Fruit fly (Drosophila melanogaster): ENCODE measurements around the gene Jwa.

Jwa gene

DNA sequence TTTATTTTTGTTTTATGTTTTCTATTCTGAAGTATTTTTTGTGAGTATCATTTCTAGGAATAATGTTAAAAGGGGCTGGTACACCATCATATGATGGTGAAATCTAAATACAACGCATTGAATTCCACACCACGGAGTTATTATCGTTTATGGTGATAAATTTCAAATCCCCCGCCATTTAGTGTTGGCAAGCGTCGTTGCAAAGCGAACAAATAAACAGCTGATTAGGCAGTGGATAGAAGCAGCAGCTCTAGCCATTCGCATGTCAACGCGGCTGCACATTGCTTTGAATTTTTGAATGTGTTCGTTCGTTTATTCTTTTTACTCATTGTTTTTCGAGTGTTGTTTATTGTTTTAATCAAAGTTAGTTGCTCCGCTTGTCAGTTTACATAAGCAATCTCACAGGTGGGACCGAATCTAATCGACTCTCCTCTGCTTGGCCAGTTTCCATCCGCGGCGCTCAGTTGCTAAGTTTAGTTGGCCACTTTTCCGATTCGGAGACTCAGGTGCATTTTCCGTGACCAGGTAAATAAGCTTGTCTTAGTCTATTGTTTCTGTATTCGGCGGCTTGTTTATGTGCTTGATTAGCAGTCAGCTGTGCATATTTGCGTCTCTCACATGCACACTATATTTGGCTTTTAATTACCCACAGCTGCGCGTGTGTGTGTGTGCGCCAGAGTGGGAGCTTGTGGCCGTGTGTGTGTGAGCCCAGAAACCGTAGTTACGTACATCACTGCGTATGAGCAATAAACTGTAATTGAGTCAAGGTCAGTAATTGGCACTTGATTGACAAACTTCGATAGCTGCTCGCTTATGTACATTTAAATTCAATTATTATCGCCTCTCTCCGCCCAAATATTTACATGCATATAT lies 28.3 kb downstream of the Jwa start, which contains the start of the genes Mst36Fa and CG31751 (continued):
- peak; percentile 29 for TF ChIP-seq Sry-δ (GFP tag; optimal IDR thresholded peaks at IDR 0.05)
- TF ChIP-seq Hr51 (GFP tag; optimal IDR thresholded peaks at IDR 0.05) = peak; percentile 43 to 75
- peak; percentile 86 for TF ChIP-seq Meics (GFP tag; optimal IDR thresholded peaks at IDR 0.05)
- peak; percentile 19 for TF ChIP-seq CG9437 (GFP tag; optimal IDR thresholded peaks at IDR 0.05)
- peak; percentile 94 for TF ChIP-seq Med (GFP tag)
- no peak for TF ChIP-seq D (optimal IDR thresholded peaks at IDR 0.05)
- TF ChIP-seq D (GFP tag; optimal IDR thresholded peaks at IDR 0.05) = peak; percentile 83
- no peak for TF ChIP-seq H2.0 (GFP tag; IDR thresholded peaks at IDR 0.05)
- peak in 1 of 2 experiments; percentile 66 for TF ChIP-seq insv (GFP tag; optimal IDR thresholded peaks at IDR 0.05)
- TF ChIP-seq bbx (GFP tag; IDR thresholded peaks at IDR 0.05; ENCODE audit: partially characterized antibody) = no peak
- TF ChIP-seq CG4360 (GFP tag; IDR thresholded peaks at IDR 0.05) = peak; percentile 59
- TF ChIP-seq Chrac-16 (GFP tag; optimal IDR thresholded peaks at IDR 0.05) = no peak
- TF ChIP-seq CG1529 (GFP tag; optimal IDR thresholded peaks at IDR 0.05) = peak; percentile 82
- peak; percentile 87 for TF ChIP-seq CG1233 (GFP tag; optimal IDR thresholded peaks at IDR 0.05)
- TF ChIP-seq CG14050 (GFP tag; IDR thresholded peaks at IDR 0.05) = peak; percentile 33; the same call in 1 of the 3 replicates
- no peak for TF ChIP-seq Dfd (GFP tag; optimal IDR thresholded peaks at IDR 0.05)
- peak; percentile 29 for TF ChIP-seq D19B (GFP tag; optimal IDR thresholded peaks at IDR 0.05)
- TF ChIP-seq CG6683 (GFP tag; optimal IDR thresholded peaks at IDR 0.05) = peak; percentile 84
- peak; percentile 89 for TF ChIP-seq CG12769 (tag; optimal IDR thresholded peaks at IDR 0.05)
- peak; percentile 42; the same call in 1 of the 3 replicates for TF ChIP-seq row (GFP tag; IDR thresholded peaks at IDR 0.05)
- no peak for TF ChIP-seq croc (GFP tag; conservative IDR thresholded peaks at IDR 0.05)
- TF ChIP-seq Gsc (GFP tag; IDR thresholded peaks at IDR 0.05) = no peak
- TF ChIP-seq salm (tag; optimal IDR thresholded peaks at IDR 0.05) = peak; percentile 73
- TF ChIP-seq p53 (GFP tag; optimal IDR thresholded peaks at IDR 0.05) = peak; percentile 63
- TF ChIP-seq Hey (tag; optimal IDR thresholded peaks at IDR 0.05) = peak; percentile 88
- TF ChIP-seq sug (tag; optimal IDR thresholded peaks at IDR 0.05) = peak; percentile 96
- peak; percentile 87 for TF ChIP-seq MTF-1 (GFP tag; optimal IDR thresholded peaks at IDR 0.05; ENCODE audit: borderline replicate concordance)
- TF ChIP-seq ATbp (GFP tag; optimal IDR thresholded peaks at IDR 0.05) = peak; percentile 97
- TF ChIP-seq CG7745 (tag; optimal IDR thresholded peaks at IDR 0.05) = peak; percentile 54
- peak; percentile 89 for TF ChIP-seq CG6854 (GFP tag; optimal IDR thresholded peaks at IDR 0.05)
- peak; percentile 87 for TF ChIP-seq CG2875 (GFP tag; optimal IDR thresholded peaks at IDR 0.05)
- peak; percentile 29 for TF ChIP-seq CG17802 (tag; optimal IDR thresholded peaks at IDR 0.05)
- peak; percentile 44; the same call in 1 of the 3 replicates for TF ChIP-seq gce (GFP tag; IDR thresholded peaks at IDR 0.05)
- no peak for TF ChIP-seq jigr1 (GFP tag; IDR thresholded peaks at IDR 0.05)
- TF ChIP-seq lmd (GFP tag; IDR thresholded peaks at IDR 0.05) = peak; percentile 39; the same call in 1 of the 2 replicates
- TF ChIP-seq CHES-1-like (GFP tag; optimal IDR thresholded peaks at IDR 0.05) = peak; percentile 75
- TF ChIP-seq CG12155 (GFP tag; optimal IDR thresholded peaks at IDR 0.05) = peak; percentile 23
- peak; percentile 61 for TF ChIP-seq gcm (GFP tag; optimal IDR thresholded peaks at IDR 0.05)
- TF ChIP-seq fd96Cb (tag; optimal IDR thresholded peaks at IDR 0.05) = peak; percentile 31
- peak; percentile 70 for TF ChIP-seq stc (GFP tag; IDR thresholded peaks at IDR 0.05)
- TF ChIP-seq pum (GFP tag; optimal IDR thresholded peaks at IDR 0.05) = peak; percentile 54
- TF ChIP-seq CG8765 (GFP tag; IDR thresholded peaks at IDR 0.05) = no peak
- peak; percentile 77 for TF ChIP-seq seq (GFP tag; IDR thresholded peaks at IDR 0.05)
- peak; percentile 42 to 75 for TF ChIP-seq chif (GFP tag; optimal IDR thresholded peaks at IDR 0.05)
- TF ChIP-seq sna (GFP tag; IDR thresholded peaks at IDR 0.05; ENCODE audit: partially characterized antibody) = no peak
- no peak for TF ChIP-seq CG14667 (GFP tag; IDR thresholded peaks at IDR 0.05)
- TF ChIP-seq CG17385 (GFP tag; optimal IDR thresholded peaks at IDR 0.05) = peak; percentile 99
- TF ChIP-seq CG9609 (GFP tag; optimal IDR thresholded peaks at IDR 0.05) = peak; percentile 71

Data from whole organism, embryonic.